Worm (Caenorhabditis elegans) whole organism, young adult: ENCODE results near the gene spp-16.

Experiments
- B0035.1 ChIP-seq: sonication (generic microtip); optimal IDR thresholded peaks from 2 replicates; lab custom pipeline; 2016; ENCODE audit warnings: missing genetic modification characterization, mild to moderate bottlenecking, missing compliant biosample characterization, missing genotype, missing genetic modification reagents
- B0261.1 ChIP-seq: sonication (generic microtip); optimal IDR thresholded peaks from 2 replicates; lab custom pipeline; 2016; ENCODE audit warnings: mild to moderate bottlenecking, missing genetic modification characterization, moderate library complexity, missing compliant biosample characterization
- B0336.3 ChIP-seq: fragments of 200-800 bp; sonication (Bioruptor generic); IDR thresholded peaks from 2 replicates; pipeline ENCODE4 v1.3.6; 2022; ENCODE audit warnings: missing genetic modification characterization, missing compliant biosample characterization
- C17E4.6 ChIP-seq: fragments of 200-800 bp; sonication (Bioruptor generic); IDR thresholded peaks from 2 replicates; pipeline ENCODE4 v1.3.6; 2022; ENCODE audit warnings: missing genetic modification reagents, missing genetic modification characterization, missing compliant biosample characterization
- F23B12.7 ChIP-seq: sonication (generic microtip); optimal IDR thresholded peaks from 2 replicates; lab custom pipeline; 2017; ENCODE audit warnings: missing genetic modification characterization, mild to moderate bottlenecking, missing compliant biosample characterization, antibody characterized with exemption, moderate library complexity; ENCODE audit not compliant: insufficient read depth
- F49E8.2 ChIP-seq: sonication (generic microtip); optimal IDR thresholded peaks from 3 replicates; lab custom pipeline; 2017; ENCODE audit warnings: missing genetic modification characterization, mild to moderate bottlenecking, missing compliant biosample characterization, antibody characterized with exemption, moderate library complexity; ENCODE audit not compliant: insufficient read depth
- F52B5.7 ChIP-seq: sonication (generic microtip); optimal IDR thresholded peaks from 2 replicates; lab custom pipeline; 2016; ENCODE audit warnings: mild to moderate bottlenecking, missing genetic modification characterization, missing compliant biosample characterization
- F55B11.4 ChIP-seq: sonication (generic microtip); optimal IDR thresholded peaks from 2 replicates; lab custom pipeline; 2016; ENCODE audit warnings: missing compliant biosample characterization, missing genetic modification characterization, borderline replicate concordance; ENCODE audit not compliant: insufficient read depth
- F57A8.1 ChIP-seq: fragments of 200-800 bp; sonication (Bioruptor generic); optimal IDR thresholded peaks from 2 replicates; lab custom pipeline; 2018; ENCODE audit warnings: mild to moderate bottlenecking, missing genetic modification characterization, moderate library complexity, missing compliant biosample characterization
- K11D2.4 ChIP-seq: fragments of 200-800 bp; sonication (Bioruptor generic); IDR thresholded peaks from 2 replicates; pipeline ENCODE4 v1.3.6; 2022; ENCODE audit warnings: missing genetic modification reagents, missing genetic modification characterization, missing compliant biosample characterization
- K12H6.12 ChIP-seq: fragments of 200-800 bp; sonication (Bioruptor generic); optimal IDR thresholded peaks from 2 replicates; lab custom pipeline; 2018; ENCODE audit warnings: mild to moderate bottlenecking, missing genetic modification characterization, missing compliant biosample characterization
- T07F8.4 ChIP-seq: sonication (generic microtip); optimal IDR thresholded peaks from 2 replicates; lab custom pipeline; 2016; ENCODE audit warnings: mild to moderate bottlenecking, missing genetic modification characterization, moderate library complexity, missing compliant biosample characterization
- Y53F4B.3 ChIP-seq: fragments of 200-800 bp; sonication (Bioruptor generic); IDR thresholded peaks from 2 replicates; pipeline ENCODE4 v1.3.6; 2022; ENCODE audit warnings: missing genetic modification reagents, missing genetic modification characterization, missing compliant biosample characterization
- ZK185.1 ChIP-seq: sonication (generic microtip); optimal IDR thresholded peaks from 2 replicates; lab custom pipeline; 2016; ENCODE audit warnings: mild to moderate bottlenecking, missing genetic modification characterization, missing compliant biosample characterization; ENCODE audit not compliant: poor library complexity, severe bottlenecking
- akir-1 ChIP-seq: fragments of 200-800 bp; sonication (Bioruptor generic); optimal IDR thresholded peaks from 2 replicates; lab custom pipeline; 2018; ENCODE audit warnings: mild to moderate bottlenecking, missing genetic modification characterization, moderate library complexity, missing compliant biosample characterization
- attf-5 ChIP-seq: fragments of 200-800 bp; sonication (Bioruptor generic); optimal IDR thresholded peaks from 2 replicates; lab custom pipeline; 2018; ENCODE audit warnings: mild to moderate bottlenecking, missing genetic modification characterization, missing compliant biosample characterization
- bed-1 ChIP-seq: fragments of 200-800 bp; sonication (Bioruptor generic); IDR thresholded peaks from 2 replicates; pipeline ENCODE4 v1.3.6; 2022; ENCODE audit warnings: missing genetic modification reagents, missing genetic modification characterization, missing compliant biosample characterization
- ceh-27 ChIP-seq: fragments of 200-800 bp; sonication (Bioruptor generic); optimal IDR thresholded peaks from 2 replicates; lab custom pipeline; 2018; ENCODE audit warnings: mild to moderate bottlenecking, missing genetic modification characterization, moderate library complexity, missing compliant biosample characterization
- ceh-40 ChIP-seq: fragments of 200-800 bp; sonication (Bioruptor generic); IDR thresholded peaks from 2 replicates; pipeline ENCODE4 v1.3.6; 2022; ENCODE audit warnings: missing genetic modification characterization, missing compliant biosample characterization
- chd-7 ChIP-seq: sonication (generic microtip); optimal IDR thresholded peaks from 2 replicates; lab custom pipeline; 2016; ENCODE audit warnings: mild to moderate bottlenecking, missing genetic modification characterization, moderate library complexity, missing compliant biosample characterization
- dox-1 ChIP-seq: fragments of 200-800 bp; sonication (Bioruptor generic); IDR thresholded peaks from 2 replicates; pipeline ENCODE4 v1.3.6; 2022; ENCODE audit warnings: missing genetic modification reagents, missing genetic modification characterization, missing compliant biosample characterization
- hmg-1.2 ChIP-seq: fragments of 200-800 bp; sonication (Bioruptor generic); IDR thresholded peaks from 2 replicates; pipeline ENCODE4 v1.3.6; 2022; ENCODE audit warnings: missing genetic modification reagents, missing genetic modification characterization, missing compliant biosample characterization
- hrde-1 ChIP-seq: sonication (generic microtip); optimal IDR thresholded peaks from 2 replicates; lab custom pipeline; 2016; ENCODE audit warnings: missing genetic modification characterization, mild to moderate bottlenecking, missing compliant biosample characterization, moderate library complexity, missing genotype, missing genetic modification reagents, borderline replicate concordance
- hsf-1 ChIP-seq: fragments of 200-800 bp; sonication (Bioruptor generic); IDR thresholded peaks from 2 replicates; pipeline ENCODE4 v1.3.6; 2022; ENCODE audit warnings: missing genetic modification reagents, missing genetic modification characterization, missing compliant biosample characterization
- let-607 ChIP-seq, 2 experiments: fragments of 200-800 bp in 1 of 2; sonication (Bioruptor generic) in 1 of 2; sonication (generic microtip) in 1 of 2; optimal IDR thresholded peaks; 2 replicates each; lab custom pipeline; 2016 to 2018; ENCODE audit warnings: mild to moderate bottlenecking in 2 of 2, missing compliant biosample characterization in 2 of 2, missing genetic modification characterization in 2 of 2, moderate library complexity in 2 of 2, missing genotype in 1 of 2
- lin-35 ChIP-seq, 3 experiments: fragments of 150-350 bp in 2 of 3; sonication (generic microtip) in 1 of 3; optimal IDR thresholded peaks; 2 replicates each; lab custom pipeline; 2014 to 2018; ENCODE audit warnings: missing biosample characterization in 3 of 3, missing genetic modification characterization in 3 of 3, missing genetic modification reagents in 3 of 3
- lin-54 ChIP-seq: fragments of 200-800 bp; sonication (Bioruptor generic); optimal IDR thresholded peaks from 2 replicates; lab custom pipeline; 2018; ENCODE audit warnings: mild to moderate bottlenecking, missing genetic modification characterization, missing compliant biosample characterization
- lir-1 ChIP-seq: fragments of 200-800 bp; sonication (Bioruptor generic); conservative IDR thresholded peaks from 2 replicates; pipeline ENCODE4 v1.3.6; 2022; ENCODE audit warnings: missing genetic modification reagents, missing genetic modification characterization, missing compliant biosample characterization
- lsy-27 ChIP-seq: sonication (generic microtip); optimal IDR thresholded peaks from 2 replicates; lab custom pipeline; 2017; ENCODE audit warnings: missing genetic modification characterization, mild to moderate bottlenecking, missing compliant biosample characterization, antibody characterized with exemption, missing genotype, borderline replicate concordance; ENCODE audit not compliant: insufficient read depth
- madf-6 ChIP-seq: fragments of 200-800 bp; sonication (Bioruptor generic); IDR thresholded peaks from 2 replicates; pipeline ENCODE4 v1.3.6; 2022; ENCODE audit warnings: missing genetic modification reagents, missing genetic modification characterization, missing compliant biosample characterization
- mes-4 ChIP-seq: sonication (generic microtip); optimal IDR thresholded peaks from 2 replicates; lab custom pipeline; 2016; ENCODE audit warnings: missing genotype, missing genetic modification characterization, missing compliant biosample characterization
- mxl-1 ChIP-seq: sonication (generic microtip); optimal IDR thresholded peaks from 2 replicates; lab custom pipeline; 2016; ENCODE audit warnings: missing genetic modification characterization, missing compliant biosample characterization
- nfya-1 ChIP-seq: sonication (generic microtip); optimal IDR thresholded peaks from 2 replicates; lab custom pipeline; 2017; ENCODE audit warnings: antibody characterized with exemption, missing compliant biosample characterization, missing genetic modification characterization, borderline replicate concordance; ENCODE audit not compliant: insufficient read depth
- nfya-2 ChIP-seq: fragments of 200-800 bp; sonication (Bioruptor generic); IDR thresholded peaks from 2 replicates; pipeline ENCODE4 v1.3.6; 2022; ENCODE audit warnings: missing genetic modification reagents, missing genetic modification characterization, missing compliant biosample characterization
- nfyb-1 ChIP-seq: fragments of 200-800 bp; sonication (Bioruptor generic); IDR thresholded peaks from 2 replicates; pipeline ENCODE4 v1.3.6; 2022; ENCODE audit warnings: missing genetic modification reagents, missing genetic modification characterization, missing compliant biosample characterization
- nhr-80 ChIP-seq: sonication (generic microtip); optimal IDR thresholded peaks from 2 replicates; lab custom pipeline; 2016; ENCODE audit warnings: missing genetic modification characterization, missing compliant biosample characterization
- pbrm-1 ChIP-seq: fragments of 200-800 bp; sonication (Bioruptor generic); IDR thresholded peaks from 2 replicates; pipeline ENCODE4 v1.3.6; 2022; ENCODE audit warnings: missing genetic modification reagents, missing genetic modification characterization, missing compliant biosample characterization
- rcor-1 ChIP-seq: fragments of 200-800 bp; sonication (Bioruptor generic); IDR thresholded peaks from 2 replicates; pipeline ENCODE4 v1.3.6; 2022; ENCODE audit warnings: missing genetic modification reagents, missing genetic modification characterization, missing compliant biosample characterization
- repo-1 ChIP-seq: sonication (generic microtip); optimal IDR thresholded peaks from 2 replicates; lab custom pipeline; 2017; ENCODE audit warnings: mild to moderate bottlenecking, missing genetic modification characterization, missing compliant biosample characterization
- rpc-1 ChIP-seq, 2 experiments: fragments of 150-350 bp in 1 of 2; sonication (generic microtip) in 1 of 2; optimal IDR thresholded peaks; 2 replicates each; lab custom pipeline; 2014 to 2018; ENCODE audit warnings: missing biosample characterization in 1 of 2, missing genetic modification characterization in 1 of 2, missing genetic modification reagents in 1 of 2, missing genotype in 1 of 2
- snpc-4 ChIP-seq, 5 experiments: fragments of 150-350 bp in 1 of 5; sonication (generic microtip) in 4 of 5; optimal IDR thresholded peaks; 2 replicates each; lab custom pipeline; 2014 to 2018; ENCODE audit warnings: missing genetic modification characterization in 5 of 5, missing biosample characterization in 3 of 5, antibody characterized with exemption in 2 of 5, mild to moderate bottlenecking in 2 of 5, missing compliant biosample characterization in 2 of 5, missing genotype in 2 of 5, moderate library complexity in 2 of 5, missing genetic modification reagents in 1 of 5
- unc-62 ChIP-seq: fragments of 150-350 bp; optimal IDR thresholded peaks from 2 replicates; lab custom pipeline; 2014; ENCODE audit warnings: missing biosample characterization, missing genetic modification reagents, missing genetic modification characterization
- zfh-2 ChIP-seq: fragments of 200-800 bp; sonication (Bioruptor generic); conservative IDR thresholded peaks from 2 replicates; pipeline ENCODE4 v1.3.6; 2022; ENCODE audit warnings: missing genetic modification reagents, missing genetic modification characterization, missing compliant biosample characterization
- zim-3 ChIP-seq: sonication (generic microtip); optimal IDR thresholded peaks from 2 replicates; lab custom pipeline; 2017; ENCODE audit warnings: mild to moderate bottlenecking, missing genetic modification characterization, moderate library complexity, missing compliant biosample characterization
- ztf-18 ChIP-seq: sonication (generic microtip); optimal IDR thresholded peaks from 2 replicates; lab custom pipeline; 2016; ENCODE audit warnings: missing genotype, mild to moderate bottlenecking, missing genetic modification characterization, missing compliant biosample characterization
- ztf-6 ChIP-seq: fragments of 200-800 bp; sonication (Bioruptor generic); IDR thresholded peaks from 2 replicates; pipeline ENCODE4 v1.3.6; 2022; ENCODE audit warnings: missing genetic modification reagents, missing genetic modification characterization, missing compliant biosample characterization

The spp-16 gene

DNA sequence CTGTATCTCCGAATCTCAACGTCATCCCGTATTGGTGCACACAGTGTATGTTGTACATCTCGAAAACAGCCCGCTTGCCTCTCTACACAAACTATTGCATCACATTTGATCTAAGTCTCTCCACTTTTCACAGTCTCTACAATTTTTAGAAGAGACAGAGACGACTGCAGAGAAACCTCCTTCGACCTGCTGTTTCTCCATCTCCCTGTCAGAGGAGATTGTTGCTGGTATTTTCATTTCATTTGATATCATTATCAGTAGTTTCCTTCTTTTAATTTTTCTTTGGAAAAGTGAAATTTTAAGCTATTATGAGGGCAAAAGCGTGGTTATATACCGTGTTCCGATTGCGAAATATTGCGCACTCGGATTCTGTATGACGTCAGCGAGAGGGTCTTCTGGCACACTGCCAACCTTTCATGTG, 39.5 kb upstream of the spp-16 start (continued):
- TF ChIP-seq chd-7 (tag; lab: Kevin White, UChicago) (peak; percentile 72), hsf-1 (GFP tag; lab: Robert Waterston, UW) (no peak), F49E8.2 (tag; lab: Kevin White, UChicago) (no peak), lin-35 (GFP tag; optimal IDR thresholded peaks at IDR 0.05; lab: Kevin White, UChicago) (no peak), T07F8.4 (tag; lab: Kevin White, UChicago) (no peak), F57A8.1 (GFP tag; lab: Kevin White, UChicago) (no peak), unc-62 (GFP tag; lab: Kevin White, UChicago) (peak; percentile 9), nfyb-1 (GFP tag; lab: Robert Waterston, UW) (peak; percentile 68; the same call in 1 of the 2 replicates), repo-1 (tag; lab: Kevin White, UChicago) (no peak), B0336.3 (GFP tag; lab: Robert Waterston, UW) (peak; percentile 87), pbrm-1 (GFP tag; lab: Robert Waterston, UW) (peak; percentile 31; the same call in 1 of the 2 replicates), mes-4 (tag; lab: Kevin White, UChicago) (no peak), K11D2.4 (GFP tag; lab: Robert Waterston, UW) (no peak), K12H6.12 (tag; lab: Kevin White, UChicago) (peak; percentile 42), bed-1 (GFP tag; lab: Robert Waterston, UW) (no peak), F23B12.7 (tag; lab: Kevin White, UChicago) (peak; percentile 19), hrde-1 (no peak), mxl-1 (no peak), ceh-40 (GFP tag; lab: Robert Waterston, UW) (no peak), zfh-2 (GFP tag; lab: Robert Waterston, UW) (no peak), F52B5.7 (tag; lab: Kevin White, UChicago) (no peak), ztf-6 (GFP tag; lab: Robert Waterston, UW) (no peak), lir-1 (GFP tag; lab: Robert Waterston, UW) (no peak), F55B11.4 (tag; lab: Kevin White, UChicago) (no peak), ztf-18 (tag; lab: Kevin White, UChicago) (no peak), B0261.1 (no peak), ceh-27 (GFP tag; lab: Kevin White, UChicago) (peak; percentile 52), lsy-27 (tag; lab: Kevin White, UChicago) (no peak), rpc-1 (optimal IDR thresholded peaks at IDR 0.05; lab: Kevin White, UChicago) (no peak), rpc-1 (tag; optimal IDR thresholded peaks at IDR 0.05; lab: Kevin White, UChicago) (no peak), let-607 (tag; optimal IDR thresholded peaks at IDR 0.05; lab: Kevin White, UChicago) (peak in 1 of 2 experiments; percentile 53), akir-1 (GFP tag; lab: Kevin White, UChicago) (no peak), nhr-80 (tag; lab: Kevin White, UChicago) (peak; percentile 96), zim-3 (tag; lab: Kevin White, UChicago) (no peak), attf-5 (GFP tag; lab: Kevin White, UChicago) (peak; percentile 73), C17E4.6 (GFP tag; lab: Robert Waterston, UW) (no peak), lin-54 (GFP tag; lab: Kevin White, UChicago) (no peak), rcor-1 (GFP tag; lab: Robert Waterston, UW) (no peak), B0035.1 (tag; lab: Kevin White, UChicago) (no peak), Y53F4B.3 (no peak), snpc-4 (GFP tag; optimal IDR thresholded peaks at IDR 0.05; lab: Kevin White, UChicago) (no peak), snpc-4 (tag; optimal IDR thresholded peaks at IDR 0.05; lab: Kevin White, UChicago) (peak in 2 of 4 experiments; percentile 31 to 51), nfya-1 (tag; lab: Kevin White, UChicago) (no peak), madf-6 (GFP tag; lab: Robert Waterston, UW) (no peak), ZK185.1 (tag; lab: Kevin White, UChicago) (peak; percentile 52), nfya-2 (GFP tag; lab: Robert Waterston, UW) (no peak), dox-1 (peak; percentile 62), hmg-1.2 (GFP tag; lab: Robert Waterston, UW) (peak; percentile 79)
